Worm (Caenorhabditis elegans) whole organism, young adult: ENCODE results near the gene pro-1.

Experiments
- B0261.1 ChIP-seq: sonication (generic microtip); optimal IDR thresholded peaks from 2 replicates; lab custom pipeline; 2016; ENCODE audit warnings: mild to moderate bottlenecking, missing genetic modification characterization, moderate library complexity, missing compliant biosample characterization
- D2030.7 ChIP-seq: fragments of 200-800 bp; sonication (Bioruptor generic); IDR thresholded peaks from 2 replicates; pipeline ENCODE4 v1.3.6; 2022; ENCODE audit warnings: missing genetic modification reagents, missing genetic modification characterization, missing compliant biosample characterization
- F10E7.11 ChIP-seq: sonication (generic microtip); optimal IDR thresholded peaks from 2 replicates; lab custom pipeline; 2017; ENCODE audit warnings: mild to moderate bottlenecking, missing genetic modification characterization, moderate library complexity, missing compliant biosample characterization
- F22D6.2 ChIP-seq: sonication (generic microtip); optimal IDR thresholded peaks from 2 replicates; lab custom pipeline; 2016; ENCODE audit warnings: mild to moderate bottlenecking, missing genetic modification characterization, missing compliant biosample characterization
- F37B4.10 ChIP-seq: fragments of 200-800 bp; sonication (Bioruptor generic); IDR thresholded peaks from 2 replicates; pipeline ENCODE4 v1.3.6; 2022; ENCODE audit warnings: missing genetic modification characterization, missing compliant biosample characterization
- F39B2.1 ChIP-seq: fragments of 200-800 bp; sonication (Bioruptor generic); IDR thresholded peaks from 2 replicates; pipeline ENCODE4 v1.3.6; 2022; ENCODE audit warnings: missing genetic modification reagents, missing genetic modification characterization, missing compliant biosample characterization
- F52B5.7 ChIP-seq: sonication (generic microtip); optimal IDR thresholded peaks from 2 replicates; lab custom pipeline; 2016; ENCODE audit warnings: mild to moderate bottlenecking, missing genetic modification characterization, missing compliant biosample characterization
- F57A8.1 ChIP-seq: fragments of 200-800 bp; sonication (Bioruptor generic); optimal IDR thresholded peaks from 2 replicates; lab custom pipeline; 2018; ENCODE audit warnings: mild to moderate bottlenecking, missing genetic modification characterization, moderate library complexity, missing compliant biosample characterization
- T07F8.4 ChIP-seq: sonication (generic microtip); optimal IDR thresholded peaks from 2 replicates; lab custom pipeline; 2016; ENCODE audit warnings: mild to moderate bottlenecking, missing genetic modification characterization, moderate library complexity, missing compliant biosample characterization
- ama-1 ChIP-seq, 3 experiments: fragments of 150-350 bp in 1 of 3; sonication (generic microtip) in 2 of 3; optimal IDR thresholded peaks; 2 replicates each; lab custom pipeline; 2014 to 2018; ENCODE audit warnings: missing biosample characterization in 2 of 3, missing genetic modification characterization in 2 of 3, missing genetic modification reagents in 2 of 3
- aptf-2 ChIP-seq: fragments of 200-800 bp; sonication (Bioruptor generic); conservative IDR thresholded peaks from 2 replicates; pipeline ENCODE4 v1.3.6; 2022; ENCODE audit warnings: missing genetic modification reagents, missing genetic modification characterization, missing compliant biosample characterization
- athp-1 ChIP-seq: sonication (generic microtip); optimal IDR thresholded peaks from 2 replicates; lab custom pipeline; 2017; ENCODE audit warnings: mild to moderate bottlenecking, missing genetic modification characterization, missing compliant biosample characterization
- attf-5 ChIP-seq: fragments of 200-800 bp; sonication (Bioruptor generic); optimal IDR thresholded peaks from 2 replicates; lab custom pipeline; 2018; ENCODE audit warnings: mild to moderate bottlenecking, missing genetic modification characterization, missing compliant biosample characterization
- attf-6 ChIP-seq: fragments of 200-800 bp; sonication (Bioruptor generic); IDR thresholded peaks from 2 replicates; pipeline ENCODE4 v1.3.6; 2022; ENCODE audit warnings: missing genetic modification reagents, missing genetic modification characterization, missing compliant biosample characterization
- ccch-3 ChIP-seq: fragments of 200-800 bp; sonication (Bioruptor generic); optimal IDR thresholded peaks from 2 replicates; lab custom pipeline; 2018; ENCODE audit warnings: mild to moderate bottlenecking, missing genetic modification characterization, missing compliant biosample characterization
- cebp-2 ChIP-seq: fragments of 200-800 bp; sonication (Bioruptor generic); IDR thresholded peaks from 2 replicates; pipeline ENCODE4 v1.3.6; 2022; ENCODE audit warnings: missing genetic modification characterization, missing compliant biosample characterization
- ceh-100 ChIP-seq: fragments of 200-800 bp; sonication (Bioruptor generic); IDR thresholded peaks from 2 replicates; pipeline ENCODE4 v1.3.6; 2022; ENCODE audit warnings: missing genetic modification reagents, missing genetic modification characterization, missing compliant biosample characterization
- ceh-58 ChIP-seq: fragments of 200-800 bp; sonication (Bioruptor generic); IDR thresholded peaks from 2 replicates; pipeline ENCODE4 v1.3.6; 2022; ENCODE audit warnings: missing genetic modification characterization, missing compliant biosample characterization
- ceh-79 ChIP-seq: sonication (generic microtip); optimal IDR thresholded peaks from 2 replicates; lab custom pipeline; 2017; ENCODE audit warnings: mild to moderate bottlenecking, missing genetic modification characterization, missing compliant biosample characterization
- ceh-91 ChIP-seq: fragments of 200-800 bp; sonication (Bioruptor generic); IDR thresholded peaks from 2 replicates; pipeline ENCODE4 v1.3.6; 2022; ENCODE audit warnings: missing genetic modification reagents, missing genetic modification characterization, missing compliant biosample characterization
- chd-7 ChIP-seq: sonication (generic microtip); optimal IDR thresholded peaks from 2 replicates; lab custom pipeline; 2016; ENCODE audit warnings: mild to moderate bottlenecking, missing genetic modification characterization, moderate library complexity, missing compliant biosample characterization
- die-1 ChIP-seq: sonication (generic microtip); optimal IDR thresholded peaks from 2 replicates; lab custom pipeline; 2016; ENCODE audit warnings: missing genotype, mild to moderate bottlenecking, missing genetic modification characterization, missing compliant biosample characterization
- dox-1 ChIP-seq: fragments of 200-800 bp; sonication (Bioruptor generic); IDR thresholded peaks from 2 replicates; pipeline ENCODE4 v1.3.6; 2022; ENCODE audit warnings: missing genetic modification reagents, missing genetic modification characterization, missing compliant biosample characterization
- dpl-1 ChIP-seq: fragments of 150-350 bp; optimal IDR thresholded peaks from 2 replicates; lab custom pipeline; 2014; ENCODE audit warnings: missing biosample characterization, missing genetic modification reagents, missing genetic modification characterization
- efl-1 ChIP-seq: fragments of 150-350 bp; optimal IDR thresholded peaks from 2 replicates; lab custom pipeline; 2014; ENCODE audit warnings: missing biosample characterization, missing genetic modification reagents, missing genetic modification characterization
- hrde-1 ChIP-seq: sonication (generic microtip); optimal IDR thresholded peaks from 2 replicates; lab custom pipeline; 2016; ENCODE audit warnings: missing genetic modification characterization, mild to moderate bottlenecking, missing compliant biosample characterization, moderate library complexity, missing genotype, missing genetic modification reagents, borderline replicate concordance
- lag-1 ChIP-seq: fragments of 200-800 bp; sonication (Bioruptor generic); IDR thresholded peaks from 2 replicates; pipeline ENCODE4 v1.3.6; 2022; ENCODE audit warnings: missing genetic modification reagents, missing genetic modification characterization, missing compliant biosample characterization
- lin-35 ChIP-seq, 3 experiments: fragments of 150-350 bp in 2 of 3; sonication (generic microtip) in 1 of 3; optimal IDR thresholded peaks; 2 replicates each; lab custom pipeline; 2014 to 2018; ENCODE audit warnings: missing biosample characterization in 3 of 3, missing genetic modification characterization in 3 of 3, missing genetic modification reagents in 3 of 3
- lir-1 ChIP-seq: fragments of 200-800 bp; sonication (Bioruptor generic); conservative IDR thresholded peaks from 2 replicates; pipeline ENCODE4 v1.3.6; 2022; ENCODE audit warnings: missing genetic modification reagents, missing genetic modification characterization, missing compliant biosample characterization
- lsy-27 ChIP-seq: sonication (generic microtip); optimal IDR thresholded peaks from 2 replicates; lab custom pipeline; 2017; ENCODE audit warnings: missing genetic modification characterization, mild to moderate bottlenecking, missing compliant biosample characterization, antibody characterized with exemption, missing genotype, borderline replicate concordance; ENCODE audit not compliant: insufficient read depth
- madf-6 ChIP-seq: fragments of 200-800 bp; sonication (Bioruptor generic); IDR thresholded peaks from 2 replicates; pipeline ENCODE4 v1.3.6; 2022; ENCODE audit warnings: missing genetic modification reagents, missing genetic modification characterization, missing compliant biosample characterization
- mes-4 ChIP-seq: sonication (generic microtip); optimal IDR thresholded peaks from 2 replicates; lab custom pipeline; 2016; ENCODE audit warnings: missing genotype, missing genetic modification characterization, missing compliant biosample characterization
- nhr-80 ChIP-seq: sonication (generic microtip); optimal IDR thresholded peaks from 2 replicates; lab custom pipeline; 2016; ENCODE audit warnings: missing genetic modification characterization, missing compliant biosample characterization
- nhr-90 ChIP-seq: sonication (generic microtip); optimal IDR thresholded peaks from 2 replicates; lab custom pipeline; 2016; ENCODE audit warnings: missing genotype, mild to moderate bottlenecking, missing genetic modification characterization, missing compliant biosample characterization
- rec-8 ChIP-seq, 2 experiments: sonication (generic microtip); optimal IDR thresholded peaks; 2 replicates each; lab custom pipeline; 2016; ENCODE audit warnings: mild to moderate bottlenecking in 2 of 2, missing genetic modification characterization in 2 of 2, missing genetic modification reagents in 2 of 2, missing genotype in 2 of 2, missing biosample characterization in 1 of 2, missing compliant biosample characterization in 1 of 2, moderate library complexity in 1 of 2
- rpc-1 ChIP-seq, 2 experiments: fragments of 150-350 bp in 1 of 2; sonication (generic microtip) in 1 of 2; optimal IDR thresholded peaks; 2 replicates each; lab custom pipeline; 2014 to 2018; ENCODE audit warnings: missing biosample characterization in 1 of 2, missing genetic modification characterization in 1 of 2, missing genetic modification reagents in 1 of 2, missing genotype in 1 of 2
- sdz-38 ChIP-seq: sonication (generic microtip); optimal IDR thresholded peaks from 2 replicates; lab custom pipeline; 2016; ENCODE audit warnings: missing genotype, missing genetic modification characterization, missing compliant biosample characterization
- snpc-1.3 ChIP-seq: sonication (generic microtip); optimal IDR thresholded peaks from 2 replicates; lab custom pipeline; 2017; ENCODE audit warnings: missing genetic modification characterization, mild to moderate bottlenecking, missing compliant biosample characterization, antibody characterized with exemption, moderate library complexity, missing genotype, missing genetic modification reagents; ENCODE audit not compliant: insufficient read depth
- ztf-22 ChIP-seq: fragments of 200-800 bp; sonication (Bioruptor generic); optimal IDR thresholded peaks from 2 replicates; lab custom pipeline; 2018; ENCODE audit warnings: mild to moderate bottlenecking, missing genetic modification characterization, moderate library complexity, missing compliant biosample characterization
- ztf-25 ChIP-seq: fragments of 200-800 bp; sonication (Bioruptor generic); IDR thresholded peaks from 2 replicates; pipeline ENCODE4 v1.3.6; 2022; ENCODE audit warnings: missing genetic modification reagents, missing genetic modification characterization, missing compliant biosample characterization
- ztf-28 ChIP-seq: fragments of 200-800 bp; sonication (Bioruptor generic); IDR thresholded peaks from 2 replicates; pipeline ENCODE4 v1.3.6; 2022; ENCODE audit warnings: missing genetic modification reagents, missing genetic modification characterization, missing compliant biosample characterization
- ztf-3 ChIP-seq: fragments of 200-800 bp; sonication (Bioruptor generic); optimal IDR thresholded peaks from 2 replicates; lab custom pipeline; 2018; ENCODE audit warnings: mild to moderate bottlenecking, missing genetic modification characterization, missing compliant biosample characterization

Gene pro-1

DNA sequence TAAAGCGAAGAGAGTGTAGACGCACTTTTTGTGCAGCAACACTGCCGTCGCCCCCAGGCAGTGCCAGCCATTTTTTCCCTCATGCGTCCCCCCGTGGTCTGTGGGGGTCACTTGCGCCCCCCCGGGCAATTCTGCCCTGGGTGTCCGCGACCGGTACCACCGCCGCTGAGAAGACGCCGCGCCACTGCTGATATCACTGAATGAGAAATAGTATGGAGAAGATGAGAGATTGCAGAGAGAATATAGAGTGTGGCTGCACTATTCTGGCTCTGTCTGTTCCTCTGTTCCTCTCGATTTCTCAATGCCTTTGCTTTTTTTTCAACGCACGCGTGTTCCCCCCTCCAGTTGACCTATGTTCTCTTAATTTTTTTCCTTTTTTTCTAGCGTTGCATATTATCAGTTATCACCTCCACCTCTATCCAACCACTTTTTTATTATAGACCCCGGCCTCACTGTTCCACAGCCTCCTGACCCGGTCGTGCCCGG is 14.1 kb downstream of the pro-1 start, which contains the start of gene mab-10 (continued):
- TF ChIP-seq nhr-90 (tag; lab: Kevin White, UChicago), result peak; percentile 30
- TF ChIP-seq attf-6, result no peak
- no peak for TF ChIP-seq B0261.1 (tag; lab: Kevin White, UChicago)
- no peak for TF ChIP-seq ztf-3
- no peak for TF ChIP-seq rec-8 (tag; optimal IDR thresholded peaks at IDR 0.05; lab: Kevin White, UChicago)
- peak; percentile 43 for TF ChIP-seq attf-5
- TF ChIP-seq F39B2.1 (GFP tag; lab: Robert Waterston, UW), result no peak
- TF ChIP-seq nhr-80 (tag; lab: Kevin White, UChicago), result peak; percentile 76
- no peak for TF ChIP-seq ztf-25 (GFP tag; lab: Robert Waterston, UW)
- no peak for TF ChIP-seq F57A8.1 (GFP tag; lab: Kevin White, UChicago)
- TF ChIP-seq efl-1 (GFP tag; lab: Kevin White, UChicago), result no peak
- TF ChIP-seq lir-1, result no peak
- peak; percentile 29 for TF ChIP-seq die-1 (tag; lab: Kevin White, UChicago)
- TF ChIP-seq snpc-1.3 (tag; lab: Kevin White, UChicago), result no peak
- no peak for TF ChIP-seq F10E7.11 (tag; lab: Kevin White, UChicago)
- TF ChIP-seq ccch-3 (GFP tag; lab: Kevin White, UChicago), result no peak
- no peak for TF ChIP-seq aptf-2 (GFP tag; lab: Robert Waterston, UW)
- no peak for TF ChIP-seq ceh-91 (GFP tag; lab: Robert Waterston, UW)
- TF ChIP-seq T07F8.4 (tag; lab: Kevin White, UChicago), result no peak
- TF ChIP-seq ceh-100, result 0 out of 2 replicates have a peak, but pooled peaks have one; percentile 35
- no peak for TF ChIP-seq lin-35 (GFP tag; optimal IDR thresholded peaks at IDR 0.05; lab: Kevin White, UChicago)
- TF ChIP-seq D2030.7 (GFP tag; lab: Robert Waterston, UW), result 0 out of 2 replicates have a peak, but pooled peaks have one; percentile 10
- TF ChIP-seq madf-6, result no peak
- no peak for TF ChIP-seq hrde-1 (tag; lab: Kevin White, UChicago)
- no peak for TF ChIP-seq ztf-22 (GFP tag; lab: Kevin White, UChicago)
- TF ChIP-seq ceh-79, result no peak
- no peak for TF ChIP-seq sdz-38 (tag; lab: Kevin White, UChicago)
- TF ChIP-seq chd-7 (tag; lab: Kevin White, UChicago), result peak; percentile 50
- TF ChIP-seq ztf-28, result no peak

DNA sequence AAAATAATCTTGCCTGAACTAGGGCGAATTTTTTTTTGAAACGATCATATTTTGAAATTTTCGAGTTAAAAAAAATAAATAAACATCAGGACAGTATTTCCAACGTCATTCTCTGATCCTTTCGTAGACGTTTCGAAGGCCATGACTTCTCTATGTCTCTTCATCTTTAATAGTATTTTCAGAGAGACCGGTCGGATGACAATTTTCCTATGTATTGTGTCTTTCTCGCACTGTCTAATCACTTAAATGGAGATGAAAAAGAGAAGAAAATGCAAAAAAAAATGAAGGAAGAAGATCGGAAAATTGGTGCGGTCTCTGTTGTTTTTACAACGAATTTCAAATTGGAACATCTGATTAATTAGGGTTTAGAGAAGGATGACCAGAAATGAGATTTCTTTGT is 16.7 kb downstream of the pro-1 start:
- TF ChIP-seq F52B5.7 (tag; lab: Kevin White, UChicago), result no peak
- no peak for TF ChIP-seq hrde-1 (tag; lab: Kevin White, UChicago)
- TF ChIP-seq F37B4.10, result no peak
- TF ChIP-seq lir-1, result no peak
- no peak for TF ChIP-seq nhr-80 (tag; lab: Kevin White, UChicago)
- no peak for TF ChIP-seq mes-4 (tag; lab: Kevin White, UChicago)
- no peak for TF ChIP-seq rpc-1 (optimal IDR thresholded peaks at IDR 0.05; lab: Kevin White, UChicago)
- TF ChIP-seq rpc-1 (tag; optimal IDR thresholded peaks at IDR 0.05; lab: Kevin White, UChicago), result no peak
- TF ChIP-seq athp-1 (tag; lab: Kevin White, UChicago), result no peak
- TF ChIP-seq lag-1 (GFP tag; lab: Robert Waterston, UW), result no peak
- no peak for TF ChIP-seq ceh-58
- no peak for TF ChIP-seq madf-6
- no peak for TF ChIP-seq F22D6.2 (tag; lab: Kevin White, UChicago)
- no peak for TF ChIP-seq efl-1 (GFP tag; lab: Kevin White, UChicago)
- no peak for TF ChIP-seq ama-1 (optimal IDR thresholded peaks at IDR 0.05; lab: Kevin White, UChicago)
- TF ChIP-seq ama-1 (GFP tag; optimal IDR thresholded peaks at IDR 0.05; lab: Kevin White, UChicago), result no peak
- TF ChIP-seq lsy-27 (tag; lab: Kevin White, UChicago), result no peak
- TF ChIP-seq dox-1 (GFP tag; lab: Robert Waterston, UW), result no peak
- TF ChIP-seq dpl-1 (GFP tag; lab: Kevin White, UChicago), result no peak
- no peak for TF ChIP-seq aptf-2 (GFP tag; lab: Robert Waterston, UW)
- no peak for TF ChIP-seq cebp-2 (GFP tag; lab: Robert Waterston, UW)
